Fruit fly (Drosophila melanogaster) whole organism, embryonic: Measurements from ENCODE around the gene bab1.
A peak's percentile ranks its signal among the peaks of the same experiment; 100 is the strongest.

Experiments
- Atf3 ChIP-seq: fragments of 200-800 bp; sonication (Bioruptor generic); optimal IDR thresholded peaks from 3 replicates; lab custom pipeline; 2016; ENCODE audit warnings: missing biosample characterization, missing genetic modification characterization
- BtbVII ChIP-seq: fragments of 200-800 bp; sonication (Bioruptor generic); optimal IDR thresholded peaks from 3 replicates; lab custom pipeline; 2017; ENCODE audit warnings: missing biosample characterization, mild to moderate bottlenecking, missing genetic modification characterization
- CG11085 ChIP-seq: fragments of 200-800 bp; sonication (Bioruptor generic); IDR thresholded peaks from 2 replicates; pipeline ENCODE4 v1.3.6; 2022; ENCODE audit warnings: missing biosample characterization, missing genetic modification characterization
- CG14667 ChIP-seq: fragments of 200-800 bp; sonication (Bioruptor generic); IDR thresholded peaks from 2 replicates; pipeline ENCODE4 v1.3.6; 2022; ENCODE audit warnings: missing biosample characterization, missing genetic modification characterization
- CG15601 ChIP-seq: fragments of 200-800 bp; sonication (Bioruptor generic); optimal IDR thresholded peaks from 3 replicates; lab custom pipeline; 2019; ENCODE audit warnings: missing biosample characterization, mild to moderate bottlenecking, missing genetic modification characterization, moderate library complexity
- CG17359 ChIP-seq: fragments of 200-800 bp; sonication (Bioruptor generic); optimal IDR thresholded peaks from 3 replicates; lab custom pipeline; 2018; ENCODE audit warnings: missing biosample characterization, mild to moderate bottlenecking, missing genetic modification characterization, moderate library complexity
- CG18764 ChIP-seq: fragments of 200-800 bp; sonication (Bioruptor generic); optimal IDR thresholded peaks from 3 replicates; lab custom pipeline; 2016; ENCODE audit warnings: missing biosample characterization, missing genetic modification characterization
- CG2120 ChIP-seq: fragments of 200-800 bp; sonication (Bioruptor generic); optimal IDR thresholded peaks from 3 replicates; lab custom pipeline; 2016; ENCODE audit warnings: missing biosample characterization, missing genetic modification characterization
- CG2202 ChIP-seq: fragments of 200-800 bp; sonication (Bioruptor generic); optimal IDR thresholded peaks from 2 replicates; lab custom pipeline; 2018; ENCODE audit warnings: missing biosample characterization, mild to moderate bottlenecking, missing genetic modification characterization
- CG3065 ChIP-seq: fragments of 200-800 bp; sonication (Bioruptor generic); optimal IDR thresholded peaks from 2 replicates; lab custom pipeline; 2016; ENCODE audit warnings: missing biosample characterization, missing genetic modification characterization
- CG31441 ChIP-seq: fragments of 200-800 bp; sonication (Bioruptor generic); IDR thresholded peaks from 2 replicates; pipeline ENCODE4 v1.3.6; 2022; ENCODE audit warnings: missing biosample characterization, missing genetic modification characterization
- CG3281 ChIP-seq: fragments of 200-800 bp; sonication (Bioruptor generic); optimal IDR thresholded peaks from 3 replicates; lab custom pipeline; 2017; ENCODE audit warnings: missing biosample characterization, mild to moderate bottlenecking, missing genetic modification characterization
- CG4707 ChIP-seq: fragments of 200-800 bp; sonication (Bioruptor generic); optimal IDR thresholded peaks from 2 replicates; lab custom pipeline; 2018; ENCODE audit warnings: missing biosample characterization, mild to moderate bottlenecking, missing genetic modification characterization, moderate library complexity
- CG4730 ChIP-seq: fragments of 200-800 bp; sonication (Bioruptor generic); IDR thresholded peaks from 2 replicates; pipeline ENCODE4 v1.3.6; 2022; ENCODE audit warnings: missing biosample characterization, missing genetic modification characterization
- CG7271 ChIP-seq: fragments of 200-800 bp; sonication (Bioruptor generic); optimal IDR thresholded peaks from 2 replicates; lab custom pipeline; 2018; ENCODE audit warnings: missing biosample characterization, mild to moderate bottlenecking, missing genetic modification characterization, moderate library complexity
- CG7745 ChIP-seq: fragments of 200-800 bp; sonication (Bioruptor generic); optimal IDR thresholded peaks from 2 replicates; lab custom pipeline; 2018; ENCODE audit warnings: missing biosample characterization, mild to moderate bottlenecking, missing genetic modification characterization, moderate library complexity
- CG8281 ChIP-seq: fragments of 200-800 bp; sonication (Bioruptor generic); optimal IDR thresholded peaks from 2 replicates; lab custom pipeline; 2018; ENCODE audit warnings: missing biosample characterization, mild to moderate bottlenecking, missing genetic modification characterization, moderate library complexity
- CG8924 ChIP-seq: fragments of 200-800 bp; optimal IDR thresholded peaks from 3 replicates; lab custom pipeline; 2019; ENCODE audit warnings: missing biosample characterization, mild to moderate bottlenecking, missing genetic modification characterization, moderate library complexity
- Ets65A ChIP-seq: fragments of 200-800 bp; sonication (Bioruptor generic); peaks from one replicate; lab custom pipeline; 2016; ENCODE audit warnings: missing biosample characterization, missing genetic modification characterization
- Fer3 ChIP-seq: fragments of 200-800 bp; sonication (Bioruptor generic); optimal IDR thresholded peaks from 2 replicates; lab custom pipeline; 2018; ENCODE audit warnings: missing biosample characterization, mild to moderate bottlenecking, missing genetic modification characterization, moderate library complexity
- H15 ChIP-seq: fragments of 200-800 bp; sonication (Bioruptor generic); IDR thresholded peaks from 3 replicates; pipeline ENCODE4 v1.3.6; 2022; ENCODE audit warnings: missing biosample characterization, missing genetic modification characterization
- HLH4C ChIP-seq: fragments of 200-800 bp; sonication (Bioruptor generic); IDR thresholded peaks from 3 replicates; pipeline ENCODE4 v1.3.6; 2022; ENCODE audit warnings: missing biosample characterization, missing genetic modification characterization; ENCODE audit not compliant: partially characterized antibody
- HmgD ChIP-seq: fragments of 200-800 bp; sonication (Bioruptor generic); optimal IDR thresholded peaks from 3 replicates; lab custom pipeline; 2016; ENCODE audit warnings: missing biosample characterization, missing genetic modification characterization
- Hmx ChIP-seq: fragments of 200-800 bp; sonication (Bioruptor generic); optimal IDR thresholded peaks from 2 replicates; lab custom pipeline; 2016; ENCODE audit warnings: missing biosample characterization, missing genetic modification characterization
- Hr39 ChIP-seq: fragments of >200 bp; optimal IDR thresholded peaks from 2 replicates; lab custom pipeline; 2017
- Hr51 ChIP-seq, 2 experiments: fragments of 200-800 bp; sonication (Bioruptor generic); optimal IDR thresholded peaks; 2 replicates in 1 of 2; 3 replicates in 1 of 2; lab custom pipeline; 2016 to 2018; ENCODE audit warnings: missing biosample characterization in 2 of 2, missing genetic modification characterization in 2 of 2, mild to moderate bottlenecking in 1 of 2, moderate library complexity in 1 of 2
- MESR4 ChIP-seq: fragments of 200-800 bp; sonication (Bioruptor generic); optimal IDR thresholded peaks from 2 replicates; lab custom pipeline; 2018; ENCODE audit warnings: missing biosample characterization, mild to moderate bottlenecking, missing genetic modification characterization, moderate library complexity
- NC2α ChIP-seq: fragments of 200-800 bp; sonication (Bioruptor generic); optimal IDR thresholded peaks from 2 replicates; lab custom pipeline; 2016; ENCODE audit warnings: missing biosample characterization, missing genetic modification characterization
- Pdp1 ChIP-seq, 2 experiments: fragments of 200-800 bp; sonication (Bioruptor generic); optimal IDR thresholded peaks; 3 replicates each; lab custom pipeline; 2016; ENCODE audit warnings: missing biosample characterization in 2 of 2, missing genetic modification characterization in 2 of 2, mild to moderate bottlenecking in 1 of 2, moderate library complexity in 1 of 2
- Ravus ChIP-seq: fragments of 200-800 bp; sonication (Bioruptor generic); IDR thresholded peaks from 2 replicates; pipeline ENCODE4 v1.3.6; 2022; ENCODE audit warnings: missing biosample characterization, missing genetic modification characterization
- Six4 ChIP-seq: fragments of 200-800 bp; sonication (Bioruptor generic); optimal IDR thresholded peaks from 2 replicates; lab custom pipeline; 2016; ENCODE audit warnings: missing biosample characterization, missing genetic modification characterization
- Sox100B ChIP-seq: fragments of 200-800 bp; sonication (Bioruptor generic); optimal IDR thresholded peaks from 3 replicates; lab custom pipeline; 2018; ENCODE audit warnings: missing biosample characterization, mild to moderate bottlenecking, missing genetic modification characterization
- TFAM ChIP-seq: fragments of 200-800 bp; sonication (Bioruptor generic); optimal IDR thresholded peaks from 2 replicates; lab custom pipeline; 2017; ENCODE audit warnings: missing biosample characterization, missing genetic modification characterization, inconsistent platforms
- Vsx1 ChIP-seq: fragments of 200-800 bp; sonication (Bioruptor generic); optimal IDR thresholded peaks from 2 replicates; lab custom pipeline; 2017; ENCODE audit warnings: missing biosample characterization, mild to moderate bottlenecking, missing genetic modification characterization, missing genetic modification reagents
- ab ChIP-seq: fragments of 200-800 bp; sonication (Bioruptor generic); optimal IDR thresholded peaks from 2 replicates; lab custom pipeline; 2016; ENCODE audit warnings: missing biosample characterization, missing genetic modification characterization
- ara ChIP-seq: fragments of 200-800 bp; sonication (Bioruptor generic); IDR thresholded peaks from 2 replicates; pipeline ENCODE4 v1.3.6; 2022; ENCODE audit warnings: missing biosample characterization, missing genetic modification characterization
- chinmo ChIP-seq: fragments of 200-800 bp; sonication (Bioruptor generic); IDR thresholded peaks from 4 replicates; pipeline ENCODE4 v1.3.6; 2022; ENCODE audit warnings: missing biosample characterization, missing genetic modification characterization; ENCODE audit not compliant: partially characterized antibody
- chm ChIP-seq: fragments of 200-800 bp; sonication (Bioruptor generic); IDR thresholded peaks from 2 replicates; pipeline ENCODE4 v1.3.6; 2022; ENCODE audit warnings: missing biosample characterization, missing genetic modification characterization
- dmrt11E ChIP-seq: fragments of 200-800 bp; sonication (Bioruptor generic); optimal IDR thresholded peaks from 3 replicates; lab custom pipeline; 2018; ENCODE audit warnings: missing biosample characterization, mild to moderate bottlenecking, missing genetic modification characterization, moderate library complexity
- eve ChIP-seq, 2 experiments: fragments of >200 bp; optimal IDR thresholded peaks; 2 replicates each; lab custom pipeline; 2017; ENCODE audit warnings: missing biosample characterization in 2 of 2, missing genetic modification characterization in 2 of 2
- fd96Cb ChIP-seq: fragments of 200-800 bp; sonication (Bioruptor generic); optimal IDR thresholded peaks from 2 replicates; lab custom pipeline; 2018; ENCODE audit warnings: missing biosample characterization, mild to moderate bottlenecking, missing genetic modification characterization, moderate library complexity
- ham ChIP-seq: fragments of 200-800 bp; sonication (Bioruptor generic); IDR thresholded peaks from 2 replicates; pipeline ENCODE4 v1.3.6; 2022; ENCODE audit warnings: missing biosample characterization, missing genetic modification characterization
- insv ChIP-seq, 2 experiments: fragments of 200-800 bp; sonication (Bioruptor generic); optimal IDR thresholded peaks; 3 replicates each; lab custom pipeline; 2016 to 2018; ENCODE audit warnings: missing biosample characterization in 2 of 2, missing genetic modification characterization in 2 of 2
- klu ChIP-seq: fragments of 200-800 bp; sonication (Bioruptor generic); IDR thresholded peaks from 2 replicates; pipeline ENCODE4 v1.3.6; 2022; ENCODE audit warnings: missing biosample characterization, missing genetic modification characterization
- kni ChIP-seq: fragments of 200-800 bp; sonication (Bioruptor generic); optimal IDR thresholded peaks from 3 replicates; lab custom pipeline; 2017; ENCODE audit warnings: mild to moderate bottlenecking, missing biosample characterization, missing genetic modification reagents, missing genetic modification characterization
- pb ChIP-seq: fragments of 200-800 bp; sonication (Bioruptor generic); optimal IDR thresholded peaks from 3 replicates; lab custom pipeline; 2016; ENCODE audit warnings: missing biosample characterization, missing genetic modification characterization
- peb ChIP-seq: fragments of 200-800 bp; sonication (Bioruptor generic); IDR thresholded peaks from 2 replicates; pipeline ENCODE4 v1.3.6; 2022; ENCODE audit warnings: missing biosample characterization, missing genetic modification characterization
- rib ChIP-seq: fragments of 200-800 bp; sonication (Bioruptor generic); IDR thresholded peaks from 2 replicates; pipeline ENCODE4 v1.3.6; 2022; ENCODE audit warnings: missing biosample characterization, missing genetic modification characterization
- schlank ChIP-seq: fragments of 200-800 bp; sonication (Bioruptor generic); optimal IDR thresholded peaks from 2 replicates; lab custom pipeline; 2018; ENCODE audit warnings: missing biosample characterization, mild to moderate bottlenecking, missing genetic modification characterization
- ssp ChIP-seq: fragments of 200-800 bp; sonication (Bioruptor generic); IDR thresholded peaks from 2 replicates; pipeline ENCODE4 v1.3.6; 2022; ENCODE audit warnings: missing biosample characterization, missing genetic modification characterization
- stc ChIP-seq: fragments of 200-800 bp; sonication (Bioruptor generic); IDR thresholded peaks from 2 replicates; pipeline ENCODE4 v1.3.6; 2022; ENCODE audit warnings: missing biosample characterization, missing genetic modification characterization

Gene bab1

dm6 chr3L:1086305-1086733 lies 14.6 kb downstream of the bab1 start (continued):
- TF ChIP-seq MESR4 (peak; percentile 9), ara (GFP tag; lab: Robert Waterston, UW) (peak; percentile 70), CG3281 (peak; percentile 81), Fer3 (tag; lab: Kevin White, UChicago) (peak; percentile 77), peb (GFP tag; lab: Robert Waterston, UW) (0 out of 2 replicates have a peak, but pooled peaks have one; percentile 34), BtbVII (GFP tag; lab: Kevin White, UChicago) (peak; percentile 88), insv (GFP tag; optimal IDR thresholded peaks at IDR 0.05; lab: Kevin White, UChicago) (peak in 1 of 2 experiments; percentile 21), HmgD (GFP tag; lab: Kevin White, UChicago) (no peak), CG17359 (tag; lab: Kevin White, UChicago) (peak; percentile 81), eve (GFP tag; optimal IDR thresholded peaks at IDR 0.05; lab: Kevin White, UChicago) (no peak), ham (no peak), CG14667 (GFP tag; lab: Robert Waterston, UW) (no peak), pb (GFP tag; lab: Kevin White, UChicago) (no peak), chm (peak; percentile 74), Ravus (no peak), Ets65A (GFP tag; lab: Kevin White, UChicago) (no peak), Hr39 (no peak), Pdp1 (GFP tag; optimal IDR thresholded peaks at IDR 0.05; lab: Kevin White, UChicago) (peak in 1 of 2 experiments; percentile 50), klu (no peak), CG2120 (peak; percentile 24), Atf3 (GFP tag; lab: Kevin White, UChicago) (no peak), CG4707 (peak; percentile 78), stc (GFP tag; lab: Robert Waterston, UW) (peak; percentile 59; the same call in 1 of the 2 replicates), Hr51 (GFP tag; optimal IDR thresholded peaks at IDR 0.05; lab: Kevin White, UChicago) (peak in 1 of 2 experiments; percentile 54), H15 (GFP tag; lab: Robert Waterston, UW) (0 out of 3 replicates have a peak, but pooled peaks have one; percentile 24), TFAM (peak; percentile 6), schlank (tag; lab: Kevin White, UChicago) (peak; percentile 83), CG31441 (GFP tag; lab: Robert Waterston, UW) (peak; percentile 58), CG2202 (peak; percentile 82), CG15601 (tag; lab: Kevin White, UChicago) (peak; percentile 81)
- TF ChIP-seq, all 482 proteins: peak for 290

- TF ChIP-seq kni (GFP tag; lab: Kevin White, UChicago) (no peak), CG3065 (GFP tag; lab: Kevin White, UChicago) (no peak), CG8281 (tag; lab: Kevin White, UChicago) (no peak), rib (GFP tag; lab: Robert Waterston, UW) (no peak), ab (GFP tag; lab: Kevin White, UChicago) (no peak), NC2α (GFP tag; lab: Kevin White, UChicago) (no peak), Sox100B (no peak), Six4 (GFP tag; lab: Kevin White, UChicago) (no peak), CG7271 (tag; lab: Kevin White, UChicago) (no peak), CG4730 (GFP tag; lab: Robert Waterston, UW) (no peak), chinmo (GFP tag; lab: Robert Waterston, UW) (no peak), CG18764 (GFP tag; lab: Kevin White, UChicago) (no peak), fd96Cb (tag; lab: Kevin White, UChicago) (peak; percentile 31), Hmx (GFP tag; lab: Kevin White, UChicago) (no peak), CG7745 (tag; lab: Kevin White, UChicago) (no peak), Vsx1 (GFP tag; lab: Kevin White, UChicago) (no peak), dmrt11E (tag; lab: Kevin White, UChicago) (peak; percentile 59), CG11085 (no peak), CG8924 (tag; lab: Kevin White, UChicago) (no peak), HLH4C (no peak), BtbVII (GFP tag; lab: Kevin White, UChicago) (no peak), H15 (GFP tag; lab: Robert Waterston, UW) (no peak), ssp (GFP tag; lab: Robert Waterston, UW) (no peak)
Measured at dm6 chr3L:1084380-1085097, 16.4 kb downstream of the bab1 start.
